Fruit fly (Drosophila melanogaster) whole organism, prepupa: ENCODE measurements around the gene CG3088.

Experiments
- CG8632 ChIP-seq: fragments of 200-800 bp; sonication (Bioruptor generic); optimal IDR thresholded peaks from 3 replicates; lab custom pipeline; 2016; ENCODE audit warnings: missing biosample characterization, missing genetic modification characterization
- Eip75B ChIP-seq: fragments of 200-800 bp; sonication (Bioruptor generic); optimal IDR thresholded peaks from 3 replicates; lab custom pipeline; 2016; ENCODE audit warnings: missing biosample characterization, missing genetic modification characterization
- OdsH ChIP-seq: fragments of 200-800 bp; sonication (Bioruptor generic); optimal IDR thresholded peaks from 3 replicates; lab custom pipeline; 2016; ENCODE audit warnings: missing biosample characterization, missing genetic modification characterization
- fd85E ChIP-seq: fragments of 200-800 bp; sonication (Bioruptor generic); optimal IDR thresholded peaks from 3 replicates; lab custom pipeline; 2016; ENCODE audit warnings: missing biosample characterization, missing genetic modification characterization

- TF ChIP-seq fd85E (GFP tag; lab: Kevin White, UChicago) (no peak), CG8632 (no peak), Eip75B (GFP tag; lab: Kevin White, UChicago) (no peak), OdsH (GFP tag; lab: Kevin White, UChicago) (no peak)
Measured at dm6 chr3L:9613960-9614588, 12.9 kb upstream of the CG3088 start.
